Fruit fly (Drosophila melanogaster) whole organism, embryonic: ENCODE results near the gene CG34171.

Source experiments
- CG12155 ChIP-seq: fragments of 200-800 bp; sonication (Bioruptor generic); optimal IDR thresholded peaks from 3 replicates; lab custom pipeline; 2016; ENCODE audit warnings: missing biosample characterization, missing genetic modification characterization
- NfI ChIP-seq: fragments of 200-800 bp; sonication (Bioruptor generic); optimal IDR thresholded peaks from 3 replicates; lab custom pipeline; 2018; ENCODE audit warnings: missing biosample characterization, mild to moderate bottlenecking, missing genetic modification characterization, moderate library complexity
- cato ChIP-seq: fragments of 200-800 bp; sonication (Bioruptor generic); optimal IDR thresholded peaks from 2 replicates; lab custom pipeline; 2016; ENCODE audit warnings: missing biosample characterization, missing genetic modification characterization, borderline replicate concordance
- ems ChIP-seq: fragments of 200-800 bp; sonication (Bioruptor generic); optimal IDR thresholded peaks from 3 replicates; lab custom pipeline; 2016; ENCODE audit warnings: missing biosample characterization, missing genetic modification characterization
- yki ChIP-seq: fragments of >200 bp; optimal IDR thresholded peaks from 3 replicates; lab custom pipeline; 2018

- TF ChIP-seq NfI (GFP tag; lab: Kevin White, UChicago), result peak; percentile 39
- no peak for TF ChIP-seq ems (GFP tag; lab: Kevin White, UChicago)
- no peak for TF ChIP-seq cato (GFP tag; lab: Kevin White, UChicago)
- TF ChIP-seq yki, result no peak
- peak; percentile 15 for TF ChIP-seq CG12155 (GFP tag; lab: Kevin White, UChicago)
These were observed 49.7 kb upstream of the CG34171 start for dm6 chr2L:18328737-18329136.
